Fruit fly (Drosophila melanogaster) Kc167 (cell line): Measurements from ENCODE around the gene upSET.

Experiments used
- Myc ChIP-seq: fragments of >200 bp; optimal IDR thresholded peaks from 2 replicates; lab custom pipeline; 2017; ENCODE audit warnings: missing external identifiers
- h ChIP-seq: fragments of >200 bp; optimal IDR thresholded peaks from 3 replicates; lab custom pipeline; 2018; ENCODE audit warnings: missing external identifiers
- psq ChIP-seq: fragments of >200 bp; optimal IDR thresholded peaks from 2 replicates; lab custom pipeline; 2017; ENCODE audit warnings: missing external identifiers

DNA sequence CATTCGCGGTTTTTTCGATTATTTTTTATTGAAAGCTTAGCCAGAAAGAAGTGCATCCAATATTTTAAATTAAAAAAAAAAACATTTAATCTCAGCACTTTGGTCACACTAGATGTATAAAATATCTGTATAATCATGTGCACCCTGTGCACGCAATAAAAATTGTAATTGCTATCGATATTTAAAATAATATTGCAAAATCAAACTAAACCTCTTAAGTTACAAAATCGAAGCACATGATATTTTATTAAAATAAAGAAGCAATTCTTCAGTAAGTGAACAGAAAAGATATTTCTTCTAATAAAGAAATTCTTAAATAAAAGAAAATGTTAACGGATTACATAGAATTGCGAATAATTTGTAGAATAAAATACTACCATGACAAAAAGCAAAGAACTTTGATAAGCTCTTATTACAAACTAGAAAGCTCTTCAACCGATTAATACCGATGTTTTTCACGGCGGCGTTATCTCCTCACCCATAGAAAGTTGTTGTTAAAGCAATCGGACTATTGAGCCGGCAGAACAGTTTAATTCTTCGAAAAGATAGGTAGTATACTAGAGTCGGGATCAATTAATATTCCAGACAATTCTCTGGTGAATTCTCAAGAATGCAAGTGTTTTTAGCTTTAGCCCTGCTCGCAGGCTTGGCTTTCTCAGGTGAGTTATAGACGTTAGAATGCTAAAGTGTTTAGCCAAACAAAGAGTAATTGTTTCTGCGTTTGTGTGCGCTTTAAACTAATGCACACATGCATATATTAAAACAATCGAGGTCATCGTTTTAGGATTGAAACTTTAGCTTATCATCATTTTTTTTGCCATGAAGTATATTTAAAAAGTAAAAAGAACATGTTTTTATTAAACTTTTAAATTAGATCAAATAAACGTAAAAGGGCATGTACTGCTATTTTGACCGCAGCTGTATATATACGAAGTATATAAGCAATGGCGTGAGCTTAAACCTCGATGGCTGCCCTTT is 7.9 kb upstream of the upSET start, which contains the start of gene CtsK1:
- TF ChIP-seq h (no peak), psq (lab: Kevin White, UChicago) (no peak), Myc (lab: Kevin White, UChicago) (no peak)
